Fruit fly (Drosophila melanogaster): ENCODE results near the gene Mur18B.

Mur18B gene

dm6 chrX:19212954-19213353 lies at the start of gene Mur18B:
Gene Mur18B (plus strand): TSS chrX:19213254.
- no peak for TF ChIP-seq CG17801 (GFP tag; optimal IDR thresholded peaks at IDR 0.05; ENCODE audit: partially characterized antibody)

dm6 chrX:19163446-19163845 lies 49.6 kb upstream of the Mur18B start:
- no peak for TF ChIP-seq CG17801 (GFP tag; optimal IDR thresholded peaks at IDR 0.05; ENCODE audit: partially characterized antibody)

dm6 chrX:19164726-19165125 lies 48.3 kb upstream of the Mur18B start:
- TF ChIP-seq CG17801 (GFP tag; optimal IDR thresholded peaks at IDR 0.05; ENCODE audit: partially characterized antibody): no peak

dm6 chrX:19165144-19166011 lies 47.7 kb upstream of the Mur18B start:
- peak; percentile 98 for TF ChIP-seq CG17801 (GFP tag; optimal IDR thresholded peaks at IDR 0.05; ENCODE audit: partially characterized antibody)

dm6 chrX:19166152-19166935 lies 46.7 kb upstream of the Mur18B start:
- TF ChIP-seq CG17801 (GFP tag; optimal IDR thresholded peaks at IDR 0.05; ENCODE audit: partially characterized antibody): peak; percentile 16

- TF ChIP-seq CG17801 (GFP tag; optimal IDR thresholded peaks at IDR 0.05; ENCODE audit: partially characterized antibody): no peak
These were observed 46.0 kb upstream of the Mur18B start, which contains the start of gene RhoGAP18B for dm6 chrX:19167032-19167568. Gene RhoGAP18B (minus strand): TSS chrX:19167082.

- no peak for TF ChIP-seq CG17801 (GFP tag; optimal IDR thresholded peaks at IDR 0.05; ENCODE audit: partially characterized antibody)
These were observed 45.3 kb upstream of the Mur18B start for dm6 chrX:19167586-19168403.

dm6 chrX:19170791-19171190 lies 42.3 kb upstream of the Mur18B start, which contains the start of gene Inx5:
Gene Inx5 (minus strand): TSS chrX:19170883.
- TF ChIP-seq CG17801 (GFP tag; optimal IDR thresholded peaks at IDR 0.05; ENCODE audit: partially characterized antibody): no peak

- TF ChIP-seq CG17801 (GFP tag; optimal IDR thresholded peaks at IDR 0.05; ENCODE audit: partially characterized antibody): no peak
These were observed 41.1 kb upstream of the Mur18B start for dm6 chrX:19171926-19172325.

- TF ChIP-seq CG17801 (GFP tag; optimal IDR thresholded peaks at IDR 0.05; ENCODE audit: partially characterized antibody): no peak
These were observed 40.1 kb upstream of the Mur18B start for dm6 chrX:19172955-19173354.

- no peak for TF ChIP-seq CG17801 (GFP tag; optimal IDR thresholded peaks at IDR 0.05; ENCODE audit: partially characterized antibody)
These were observed 39.0 kb upstream of the Mur18B start for dm6 chrX:19174092-19174491.

dm6 chrX:19174850-19175571 lies 38.0 kb upstream of the Mur18B start, which contains the start of gene CG33939:
Gene CG33939 (minus strand): TSS chrX:19174900.
- no peak for TF ChIP-seq CG17801 (GFP tag; optimal IDR thresholded peaks at IDR 0.05; ENCODE audit: partially characterized antibody)

- peak; percentile 60 for TF ChIP-seq CG17801 (GFP tag; optimal IDR thresholded peaks at IDR 0.05; ENCODE audit: partially characterized antibody)
These were observed 33.3 kb upstream of the Mur18B start, which contains the start of the genes CG7556 and CG7453 for dm6 chrX:19179696-19180255. Gene CG7556 (minus strand): TSS chrX:19179830. Gene CG7453 (plus strand): TSS chrX:19180173.

Measured in ovary, adult (tissue).